Fruit fly (Drosophila melanogaster): Measurements from ENCODE around the gene Smn.

Smn gene

DNA sequence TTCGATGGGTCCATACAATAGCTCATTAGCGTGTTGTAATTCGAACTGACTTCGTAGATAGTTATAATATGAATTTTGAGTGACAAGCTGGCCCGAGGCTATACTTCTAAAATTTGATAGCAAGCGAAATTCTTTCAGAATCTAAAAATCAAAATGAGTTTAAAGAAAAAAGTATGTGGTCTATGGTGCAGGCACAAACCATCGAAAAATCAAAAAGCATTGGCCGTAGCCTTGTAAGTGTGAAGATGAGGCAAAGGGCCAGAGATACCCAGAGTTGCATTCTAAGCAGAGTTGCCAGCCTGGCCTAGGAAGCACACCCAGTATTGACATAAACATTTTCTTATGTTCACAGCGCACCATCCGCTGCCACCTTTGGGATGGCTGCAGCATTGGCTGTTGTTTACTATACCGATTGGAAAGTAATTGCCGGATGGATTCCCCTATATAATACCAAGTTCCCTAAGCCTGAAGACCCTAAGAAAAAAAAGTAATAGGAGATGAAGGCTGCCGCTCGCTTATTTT is 14.6 kb downstream of the Smn start, which contains the start of gene UQCR-6.4L:
Gene UQCR-6.4L, plus strand, starts transcription at position 51 of the 522 bp plus-strand sequence.
- no peak for TF ChIP-seq CG6163 (GFP tag; IDR thresholded peaks at IDR 0.05)
- no peak for TF ChIP-seq CG9139 (GFP tag; optimal IDR thresholded peaks at IDR 0.05)
- no peak for TF ChIP-seq Ets96B (tag; optimal IDR thresholded peaks at IDR 0.05)
- no peak for TF ChIP-seq CG10631 (GFP tag; optimal IDR thresholded peaks at IDR 0.05)
- TF ChIP-seq net (GFP tag; optimal IDR thresholded peaks at IDR 0.05): no peak
- no peak for TF ChIP-seq CG34406 (GFP tag; optimal IDR thresholded peaks at IDR 0.05)
- no peak for TF ChIP-seq CG3032 (tag; optimal IDR thresholded peaks at IDR 0.05)
- TF ChIP-seq Eip93F (GFP tag; optimal IDR thresholded peaks at IDR 0.05): no peak
- no peak for TF ChIP-seq dac (GFP tag; optimal IDR thresholded peaks at IDR 0.05)
- TF ChIP-seq acj6 (GFP tag; optimal IDR thresholded peaks at IDR 0.05): no peak
- TF ChIP-seq Eip78C (GFP tag): no peak
- TF ChIP-seq CG11902 (GFP tag; optimal IDR thresholded peaks at IDR 0.05): no peak
- no peak for TF ChIP-seq CG7368 (GFP tag; optimal IDR thresholded peaks at IDR 0.05)
- TF ChIP-seq svp (GFP tag): no peak
- TF ChIP-seq Hr4 (GFP tag; optimal IDR thresholded peaks at IDR 0.05): no peak
- no peak for TF ChIP-seq fd59A (GFP tag; optimal IDR thresholded peaks at IDR 0.05)
- no peak for TF ChIP-seq esn (GFP tag; optimal IDR thresholded peaks at IDR 0.05)
- TF ChIP-seq CG11294 (GFP tag; IDR thresholded peaks at IDR 0.05): no peak

DNA sequence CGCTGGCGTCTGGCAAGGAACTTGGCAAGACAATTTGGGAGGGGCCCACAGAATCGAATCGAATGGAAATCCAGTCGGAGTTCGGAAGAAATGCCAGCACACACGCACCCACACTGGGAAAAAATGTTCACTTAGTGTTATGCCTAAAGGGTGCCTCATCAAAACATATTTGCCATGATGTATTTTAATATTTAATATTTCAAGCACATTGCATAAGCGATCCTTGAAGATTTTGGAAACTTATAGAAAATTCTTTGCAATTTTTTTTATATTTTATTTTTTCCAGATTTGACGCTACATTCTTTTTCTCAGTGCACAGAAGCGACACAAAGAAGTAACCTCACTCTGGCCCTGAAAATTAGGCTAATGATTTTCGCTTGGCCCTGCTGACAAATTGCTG is 15.3 kb downstream of the Smn start:
- TF ChIP-seq lz (GFP tag; optimal IDR thresholded peaks at IDR 0.05) (no peak), fkh (GFP tag; optimal IDR thresholded peaks at IDR 0.05) (no peak), CG15336 (GFP tag; IDR thresholded peaks at IDR 0.05) (no peak), OdsH (GFP tag; optimal IDR thresholded peaks at IDR 0.05) (no peak), CG9139 (GFP tag; optimal IDR thresholded peaks at IDR 0.05) (no peak), CG8119 (GFP tag; IDR thresholded peaks at IDR 0.05) (no peak), Sox102F (GFP tag; optimal IDR thresholded peaks at IDR 0.05) (no peak), pdm3 (GFP tag; optimal IDR thresholded peaks at IDR 0.05) (no peak), CG8632 (GFP tag; optimal IDR thresholded peaks at IDR 0.05) (no peak)

DNA sequence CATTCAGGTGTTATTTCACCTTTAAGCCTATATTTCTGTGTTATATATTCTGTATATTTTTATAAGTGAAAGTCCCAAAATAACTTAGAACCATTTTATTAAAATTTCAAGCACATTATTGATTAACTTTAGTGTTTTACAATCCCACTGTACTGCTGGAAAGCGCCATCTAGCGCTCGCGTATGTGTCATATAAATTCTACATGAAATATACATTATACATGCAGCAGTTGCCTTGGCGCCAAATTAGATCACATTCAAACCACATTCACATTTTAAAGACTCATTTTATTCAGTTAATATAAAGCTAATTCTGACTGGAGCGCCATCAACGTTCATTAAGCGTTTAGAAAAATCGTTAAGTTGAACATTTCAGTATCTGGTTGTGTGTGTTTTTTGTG is 18.0 kb downstream of the Smn start:
- no peak for TF ChIP-seq dsx (GFP tag; optimal IDR thresholded peaks at IDR 0.05; ENCODE audit: poor library complexity, severe bottlenecking)
- no peak for TF ChIP-seq CG9139 (GFP tag; optimal IDR thresholded peaks at IDR 0.05)
- no peak for TF ChIP-seq CG6792 (GFP tag; optimal IDR thresholded peaks at IDR 0.05)
- no peak for TF ChIP-seq Hr38 (GFP tag; optimal IDR thresholded peaks at IDR 0.05)
- no peak for TF ChIP-seq CG3032 (tag; optimal IDR thresholded peaks at IDR 0.05)
- no peak for TF ChIP-seq CG34406 (GFP tag; optimal IDR thresholded peaks at IDR 0.05)
- TF ChIP-seq CG1621 (tag; optimal IDR thresholded peaks at IDR 0.05): no peak
- no peak for TF ChIP-seq ss (GFP tag; optimal IDR thresholded peaks at IDR 0.05)
- TF ChIP-seq net (GFP tag; optimal IDR thresholded peaks at IDR 0.05): no peak
- no peak for TF ChIP-seq CG8319 (GFP tag; optimal IDR thresholded peaks at IDR 0.05)
- TF ChIP-seq CG6163 (GFP tag; IDR thresholded peaks at IDR 0.05): no peak
- TF ChIP-seq CG7368 (GFP tag; optimal IDR thresholded peaks at IDR 0.05): no peak
- no peak for TF ChIP-seq CG15336 (GFP tag; IDR thresholded peaks at IDR 0.05)
- TF ChIP-seq acj6 (GFP tag; optimal IDR thresholded peaks at IDR 0.05): no peak
- TF ChIP-seq dac (GFP tag; optimal IDR thresholded peaks at IDR 0.05): no peak
- no peak for TF ChIP-seq vri (GFP tag; optimal IDR thresholded peaks at IDR 0.05)
- TF ChIP-seq CG6854 (GFP tag; optimal IDR thresholded peaks at IDR 0.05): no peak

DNA sequence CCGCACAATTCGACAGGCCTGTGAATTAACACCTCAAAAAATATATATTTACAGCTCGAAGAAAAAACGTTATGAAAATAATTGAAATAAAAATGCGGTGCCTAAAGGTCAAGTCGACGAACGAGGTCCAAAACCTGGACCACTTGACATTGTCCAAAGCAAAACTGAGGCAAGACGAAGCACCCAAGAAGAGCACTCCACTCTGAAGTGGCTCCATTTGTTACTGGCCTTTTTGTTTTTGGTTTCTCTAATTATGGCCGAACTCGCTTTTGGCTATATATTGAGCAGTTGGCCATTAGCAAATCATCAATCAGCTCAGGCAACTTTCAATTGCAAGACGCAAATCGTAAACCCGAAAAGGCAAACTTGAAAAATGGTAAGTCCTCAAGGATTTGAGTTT is 24.8 kb downstream of the Smn start, which contains the start of gene CG4229:
Gene CG4229, plus strand, starts transcription at position 301 of the 400 bp plus-strand sequence.
- no peak for TF ChIP-seq fd85E (GFP tag; optimal IDR thresholded peaks at IDR 0.05)
- TF ChIP-seq CG34406 (GFP tag; optimal IDR thresholded peaks at IDR 0.05): no peak
- TF ChIP-seq CG10631 (GFP tag; optimal IDR thresholded peaks at IDR 0.05): no peak
- TF ChIP-seq CG11294 (GFP tag; IDR thresholded peaks at IDR 0.05): no peak
- no peak for TF ChIP-seq pdm3 (GFP tag; optimal IDR thresholded peaks at IDR 0.05)
- TF ChIP-seq CG8319 (GFP tag; optimal IDR thresholded peaks at IDR 0.05): no peak
- no peak for TF ChIP-seq CG6854 (GFP tag; optimal IDR thresholded peaks at IDR 0.05)
- TF ChIP-seq spab (GFP tag; optimal IDR thresholded peaks at IDR 0.05): no peak
- no peak for TF ChIP-seq CG15336 (GFP tag; IDR thresholded peaks at IDR 0.05)
- no peak for TF ChIP-seq acj6 (GFP tag; optimal IDR thresholded peaks at IDR 0.05)
- TF ChIP-seq CG10669 (GFP tag; optimal IDR thresholded peaks at IDR 0.05): no peak
- no peak for TF ChIP-seq salr (GFP tag; optimal IDR thresholded peaks at IDR 0.05)
- TF ChIP-seq Eip75B (GFP tag; optimal IDR thresholded peaks at IDR 0.05): no peak
- TF ChIP-seq topi (GFP tag; optimal IDR thresholded peaks at IDR 0.05): no peak
- no peak for TF ChIP-seq CG6276 (GFP tag; optimal IDR thresholded peaks at IDR 0.05)
- no peak for TF ChIP-seq achi (GFP tag; optimal IDR thresholded peaks at IDR 0.05)
- TF ChIP-seq CG6163 (GFP tag; IDR thresholded peaks at IDR 0.05): no peak
- TF ChIP-seq Sox102F (GFP tag; optimal IDR thresholded peaks at IDR 0.05): no peak
- TF ChIP-seq dac (GFP tag; optimal IDR thresholded peaks at IDR 0.05): no peak
- no peak for TF ChIP-seq Hr4 (GFP tag; optimal IDR thresholded peaks at IDR 0.05)

Measured in whole organism, prepupa.